Fruit fly (Drosophila melanogaster): Measurements from ENCODE around the gene CG32161.
A peak's percentile ranks its signal among the peaks of the same experiment; 100 is the strongest.

Gene CG32161

dm6 chr3L:16825195-16825594 is 20.8 kb upstream of the CG32161 start:
- no peak for TF ChIP-seq EcR (GFP tag; optimal IDR thresholded peaks at IDR 0.05)
- TF ChIP-seq CG14655 (GFP tag; optimal IDR thresholded peaks at IDR 0.05), result peak; percentile 21
- TF ChIP-seq fd96Ca (GFP tag; IDR thresholded peaks at IDR 0.05), result no peak
- TF ChIP-seq Snoo (tag; optimal IDR thresholded peaks at IDR 0.05), result no peak
- TF ChIP-seq Pif1B (GFP tag; optimal IDR thresholded peaks at IDR 0.05), result no peak
- TF ChIP-seq CG8301 (tag; optimal IDR thresholded peaks at IDR 0.05), result no peak
- no peak for TF ChIP-seq Ets98B (GFP tag; IDR thresholded peaks at IDR 0.05)
- TF ChIP-seq CG4496 (GFP tag; IDR thresholded peaks at IDR 0.05), result no peak
- peak; percentile 30 for TF ChIP-seq CG15710 (tag; optimal IDR thresholded peaks at IDR 0.05)
- TF ChIP-seq CG8159 (tag; optimal IDR thresholded peaks at IDR 0.05), result peak; percentile 18
- no peak for TF ChIP-seq CG9948 (tag; optimal IDR thresholded peaks at IDR 0.05)
- TF ChIP-seq D1 (tag; optimal IDR thresholded peaks at IDR 0.05), result no peak
- no peak for TF ChIP-seq CG10348 (GFP tag; IDR thresholded peaks at IDR 0.05)
- TF ChIP-seq Pif1A (GFP tag; optimal IDR thresholded peaks at IDR 0.05), result no peak

dm6 chr3L:16828967-16829366 is 17.1 kb upstream of the CG32161 start, which contains the start of gene CG13024:
TSS of gene CG13024 (minus strand) at chr3L:16829074.
- no peak for TF ChIP-seq CG9948 (tag; optimal IDR thresholded peaks at IDR 0.05)
- no peak for TF ChIP-seq D1 (tag; optimal IDR thresholded peaks at IDR 0.05)
- no peak for TF ChIP-seq Ets98B (GFP tag; IDR thresholded peaks at IDR 0.05)
- no peak for TF ChIP-seq CG12605 (GFP tag; IDR thresholded peaks at IDR 0.05)
- TF ChIP-seq CG14655 (GFP tag; optimal IDR thresholded peaks at IDR 0.05), result no peak
- TF ChIP-seq CG32121 (GFP tag; IDR thresholded peaks at IDR 0.05), result no peak
- no peak for TF ChIP-seq CG17806 (tag; optimal IDR thresholded peaks at IDR 0.05)
- no peak for TF ChIP-seq CG10348 (GFP tag; IDR thresholded peaks at IDR 0.05)
- no peak for TF ChIP-seq fd96Ca (GFP tag; IDR thresholded peaks at IDR 0.05)
- no peak for TF ChIP-seq Snoo (tag; optimal IDR thresholded peaks at IDR 0.05)
- TF ChIP-seq EcR (GFP tag; optimal IDR thresholded peaks at IDR 0.05), result no peak
- no peak for TF ChIP-seq Pif1B (GFP tag; optimal IDR thresholded peaks at IDR 0.05)
- no peak for TF ChIP-seq CG8301 (tag; optimal IDR thresholded peaks at IDR 0.05)
- no peak for TF ChIP-seq CG13204 (GFP tag; optimal IDR thresholded peaks at IDR 0.05)
- TF ChIP-seq CG34367 (tag; optimal IDR thresholded peaks at IDR 0.05), result no peak

dm6 chr3L:16829983-16830382 is 16.0 kb upstream of the CG32161 start:
- TF ChIP-seq fd96Ca (GFP tag; IDR thresholded peaks at IDR 0.05) (no peak), EcR (GFP tag; optimal IDR thresholded peaks at IDR 0.05) (peak; percentile 69)

- no peak for TF ChIP-seq Snoo (tag; optimal IDR thresholded peaks at IDR 0.05)
- TF ChIP-seq CG13204 (GFP tag; optimal IDR thresholded peaks at IDR 0.05), result no peak
- no peak for TF ChIP-seq CG8159 (tag; optimal IDR thresholded peaks at IDR 0.05)
- TF ChIP-seq CG14655 (GFP tag; optimal IDR thresholded peaks at IDR 0.05), result no peak
- no peak for TF ChIP-seq CG17806 (tag; optimal IDR thresholded peaks at IDR 0.05)
- TF ChIP-seq CG12605 (GFP tag; IDR thresholded peaks at IDR 0.05), result no peak
- TF ChIP-seq CG34367 (tag; optimal IDR thresholded peaks at IDR 0.05), result no peak
- no peak for TF ChIP-seq Pif1A (GFP tag; optimal IDR thresholded peaks at IDR 0.05)
- no peak for TF ChIP-seq fd96Ca (GFP tag; IDR thresholded peaks at IDR 0.05)
- TF ChIP-seq CG8301 (tag; optimal IDR thresholded peaks at IDR 0.05), result no peak
- no peak for TF ChIP-seq gl (tag; optimal IDR thresholded peaks at IDR 0.05)
- TF ChIP-seq CG9948 (tag; optimal IDR thresholded peaks at IDR 0.05), result no peak
- TF ChIP-seq D1 (tag; optimal IDR thresholded peaks at IDR 0.05), result no peak
- TF ChIP-seq Ets98B (GFP tag; IDR thresholded peaks at IDR 0.05), result no peak
- TF ChIP-seq CG32121 (GFP tag; IDR thresholded peaks at IDR 0.05), result no peak
- TF ChIP-seq Pif1B (GFP tag; optimal IDR thresholded peaks at IDR 0.05), result no peak
- TF ChIP-seq EcR (GFP tag; optimal IDR thresholded peaks at IDR 0.05), result no peak
- no peak for TF ChIP-seq CG10348 (GFP tag; IDR thresholded peaks at IDR 0.05)
Measured at dm6 chr3L:16836732-16837131, 9.3 kb upstream of the CG32161 start.

- no peak for TF ChIP-seq CG12605 (GFP tag; IDR thresholded peaks at IDR 0.05)
- peak; percentile 31 for TF ChIP-seq CG8159 (tag; optimal IDR thresholded peaks at IDR 0.05)
Measured at dm6 chr3L:16840540-16840939, 5.5 kb upstream of the CG32161 start.

dm6 chr3L:16842087-16842567 is 3.9 kb upstream of the CG32161 start, which contains the start of gene TSG101:
TSS of gene TSG101 (plus strand) at chr3L:16842294.
- TF ChIP-seq CG13204 (GFP tag; optimal IDR thresholded peaks at IDR 0.05) (no peak), CG17806 (tag; optimal IDR thresholded peaks at IDR 0.05) (no peak), CG32121 (GFP tag; IDR thresholded peaks at IDR 0.05) (no peak), CG14655 (GFP tag; optimal IDR thresholded peaks at IDR 0.05) (no peak), CG34367 (tag; optimal IDR thresholded peaks at IDR 0.05) (no peak), EcR (GFP tag; optimal IDR thresholded peaks at IDR 0.05) (no peak), gl (tag; optimal IDR thresholded peaks at IDR 0.05) (no peak), CG8159 (tag; optimal IDR thresholded peaks at IDR 0.05) (no peak), Pif1A (GFP tag; optimal IDR thresholded peaks at IDR 0.05) (no peak), CG9948 (tag; optimal IDR thresholded peaks at IDR 0.05) (no peak), CG4496 (GFP tag; IDR thresholded peaks at IDR 0.05) (no peak), Snoo (tag; optimal IDR thresholded peaks at IDR 0.05) (no peak), CG10348 (GFP tag; IDR thresholded peaks at IDR 0.05) (no peak), rn (GFP tag; IDR thresholded peaks at IDR 0.05) (no peak), D1 (tag; optimal IDR thresholded peaks at IDR 0.05) (no peak), fd96Ca (GFP tag; IDR thresholded peaks at IDR 0.05) (no peak)

- TF ChIP-seq CG8301 (tag; optimal IDR thresholded peaks at IDR 0.05) (no peak), CG12605 (GFP tag; IDR thresholded peaks at IDR 0.05) (no peak), CG32121 (GFP tag; IDR thresholded peaks at IDR 0.05) (no peak), CG8159 (tag; optimal IDR thresholded peaks at IDR 0.05) (no peak), Snoo (tag; optimal IDR thresholded peaks at IDR 0.05) (no peak), CG13204 (GFP tag; optimal IDR thresholded peaks at IDR 0.05) (no peak), CG34367 (tag; optimal IDR thresholded peaks at IDR 0.05) (no peak), CG9948 (tag; optimal IDR thresholded peaks at IDR 0.05) (no peak), EcR (GFP tag; optimal IDR thresholded peaks at IDR 0.05) (no peak), CG15710 (tag; optimal IDR thresholded peaks at IDR 0.05) (no peak), D1 (tag; optimal IDR thresholded peaks at IDR 0.05) (no peak), CG14655 (GFP tag; optimal IDR thresholded peaks at IDR 0.05) (no peak), gl (tag; optimal IDR thresholded peaks at IDR 0.05) (no peak), Pif1A (GFP tag; optimal IDR thresholded peaks at IDR 0.05) (no peak), rn (GFP tag; IDR thresholded peaks at IDR 0.05) (no peak), Pif1B (GFP tag; optimal IDR thresholded peaks at IDR 0.05) (no peak), CG10348 (GFP tag; IDR thresholded peaks at IDR 0.05) (no peak), CG17806 (tag; optimal IDR thresholded peaks at IDR 0.05) (no peak)
Measured at dm6 chr3L:16842952-16843351, 3.1 kb upstream of the CG32161 start.

Measured in whole organism, pupa.